Fruit fly (Drosophila melanogaster) whole organism, adult: ENCODE results near the gene FarO.

Experiments
- CG11617 ChIP-seq: fragments of 200-800 bp; sonication (Bioruptor generic); optimal IDR thresholded peaks from 2 replicates; lab custom pipeline; 2017; ENCODE audit warnings: mild to moderate bottlenecking, missing biosample characterization, missing genetic modification reagents, missing genetic modification characterization
- CG12768 ChIP-seq: fragments of 200-800 bp; sonication (Bioruptor generic); optimal IDR thresholded peaks from 2 replicates; lab custom pipeline; 2017; ENCODE audit warnings: missing biosample characterization, missing genetic modification characterization, mild to moderate bottlenecking, moderate library complexity, missing genetic modification reagents
- CG14711 ChIP-seq: fragments of 200-800 bp; sonication (Bioruptor generic); optimal IDR thresholded peaks from 2 replicates; lab custom pipeline; 2018; ENCODE audit warnings: missing biosample characterization, mild to moderate bottlenecking, missing genetic modification characterization, moderate library complexity
- CG1620 ChIP-seq: fragments of 200-800 bp; sonication (Bioruptor generic); optimal IDR thresholded peaks from 2 replicates; lab custom pipeline; 2016; ENCODE audit warnings: missing biosample characterization, missing genetic modification characterization
- CG33017 ChIP-seq: fragments of 200-800 bp; sonication (Bioruptor generic); optimal IDR thresholded peaks from 2 replicates; lab custom pipeline; 2018; ENCODE audit warnings: missing biosample characterization, mild to moderate bottlenecking, missing genetic modification characterization, moderate library complexity
- CG5204 ChIP-seq: fragments of 200-800 bp; sonication (Bioruptor generic); optimal IDR thresholded peaks from 2 replicates; lab custom pipeline; 2016; ENCODE audit warnings: missing biosample characterization, missing genetic modification characterization
- CG7045 ChIP-seq: fragments of 200-800 bp; sonication (Bioruptor generic); optimal IDR thresholded peaks from 2 replicates; lab custom pipeline; 2017; ENCODE audit warnings: missing biosample characterization, mild to moderate bottlenecking, missing genetic modification characterization
- CG7101 ChIP-seq: fragments of 200-800 bp; sonication (Bioruptor generic); optimal IDR thresholded peaks from 2 replicates; lab custom pipeline; 2018; ENCODE audit warnings: missing biosample characterization, mild to moderate bottlenecking, missing genetic modification characterization, moderate library complexity
- Clk ChIP-seq: fragments of 200-800 bp; sonication (Bioruptor generic); optimal IDR thresholded peaks from 2 replicates; lab custom pipeline; 2017; ENCODE audit warnings: missing biosample characterization, missing genetic modification characterization
- Crg-1 ChIP-seq: fragments of 200-800 bp; sonication (Bioruptor generic); optimal IDR thresholded peaks from 2 replicates; lab custom pipeline; 2016; ENCODE audit warnings: missing biosample characterization, missing genetic modification characterization
- Hr96 ChIP-seq: fragments of 200-800 bp; sonication (Bioruptor generic); optimal IDR thresholded peaks from 2 replicates; lab custom pipeline; 2016; ENCODE audit warnings: missing biosample characterization, missing genetic modification characterization
- Mnt ChIP-seq: fragments of 200-800 bp; sonication (Bioruptor generic); optimal IDR thresholded peaks from 2 replicates; lab custom pipeline; 2016; ENCODE audit warnings: missing biosample characterization, mild to moderate bottlenecking, missing genetic modification characterization
- bab1 ChIP-seq: fragments of 200-800 bp; sonication (Bioruptor generic); optimal IDR thresholded peaks from 3 replicates; lab custom pipeline; 2019; ENCODE audit warnings: missing biosample characterization, mild to moderate bottlenecking, missing genetic modification characterization, moderate library complexity
- cic ChIP-seq: fragments of 200-800 bp; sonication (Bioruptor generic); optimal IDR thresholded peaks from 2 replicates; lab custom pipeline; 2017; ENCODE audit warnings: missing biosample characterization, mild to moderate bottlenecking, missing genetic modification characterization, moderate library complexity
- cnc ChIP-seq, 2 experiments: fragments of >200 bp; optimal IDR thresholded peaks; 2 replicates each; lab custom pipeline; 2017
- kay ChIP-seq: fragments of 200-800 bp; sonication (Bioruptor generic); peaks from one replicate; lab custom pipeline; 2016; ENCODE audit warnings: missing biosample characterization, missing genetic modification characterization, borderline replicate concordance
- ovo ChIP-seq: fragments of 200-800 bp; sonication (Bioruptor generic); optimal IDR thresholded peaks from 2 replicates; lab custom pipeline; 2016; ENCODE audit warnings: missing biosample characterization, missing genetic modification characterization
- pad ChIP-seq: fragments of 200-800 bp; sonication (Bioruptor generic); optimal IDR thresholded peaks from 3 replicates; lab custom pipeline; 2017; ENCODE audit warnings: missing biosample characterization, missing genetic modification characterization, mild to moderate bottlenecking, moderate library complexity, missing genetic modification reagents
- tj ChIP-seq: fragments of 200-800 bp; sonication (Bioruptor generic); optimal IDR thresholded peaks from 3 replicates; lab custom pipeline; 2017; ENCODE audit warnings: missing biosample characterization, mild to moderate bottlenecking, missing genetic modification characterization, moderate library complexity
- toe ChIP-seq: fragments of 200-800 bp; sonication (Bioruptor generic); optimal IDR thresholded peaks from 2 replicates; lab custom pipeline; 2016; ENCODE audit warnings: missing biosample characterization, missing genetic modification characterization

FarO gene

DNA sequence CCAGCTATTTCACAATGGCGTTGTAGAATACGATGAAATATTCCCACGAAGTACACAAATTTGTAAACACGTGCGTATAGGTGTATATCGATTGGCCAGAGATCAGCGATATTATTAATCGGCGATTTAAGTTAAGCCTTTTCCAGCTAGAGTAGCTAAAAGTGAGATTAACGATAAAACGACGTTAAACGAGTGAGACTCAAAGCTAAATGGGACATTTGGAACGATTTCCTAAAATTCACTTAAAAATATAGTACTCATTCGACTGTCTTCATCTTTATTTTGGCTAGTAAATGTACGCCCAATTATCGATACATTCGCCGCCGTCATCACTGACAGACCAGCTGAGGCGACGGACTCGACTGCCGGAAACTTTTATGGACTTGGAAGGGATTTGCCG is 19.1 kb downstream of the FarO start, which contains the start of the genes Nmd3 and CG17776:
Gene Nmd3 (minus strand): TSS at position 106 of the 400 bp plus-strand sequence.
Gene CG17776 (plus strand): TSS at position 163 of the 400 bp plus-strand sequence.
- TF ChIP-seq toe (GFP tag; lab: Kevin White, UChicago) (no peak), cic (GFP tag; lab: Kevin White, UChicago) (peak; percentile 13), CG7101 (tag; lab: Kevin White, UChicago) (peak; percentile 24), Crg-1 (GFP tag; lab: Kevin White, UChicago) (no peak), kay (GFP tag; lab: Kevin White, UChicago) (no peak), Hr96 (GFP tag; lab: Kevin White, UChicago) (no peak), pad (GFP tag; lab: Kevin White, UChicago) (no peak), CG12768 (GFP tag; lab: Kevin White, UChicago) (no peak), cnc (optimal IDR thresholded peaks at IDR 0.05; lab: Kevin White, UChicago) (no peak), CG1620 (GFP tag; lab: Kevin White, UChicago) (no peak), CG14711 (tag; lab: Kevin White, UChicago) (no peak), ovo (GFP tag; lab: Kevin White, UChicago) (no peak), CG11617 (peak; percentile 5), CG7045 (GFP tag; lab: Kevin White, UChicago) (no peak), bab1 (GFP tag; lab: Kevin White, UChicago) (peak; percentile 45), Mnt (GFP tag; lab: Kevin White, UChicago) (peak; percentile 99), CG5204 (GFP tag; lab: Kevin White, UChicago) (no peak), tj (peak; percentile 10)

DNA sequence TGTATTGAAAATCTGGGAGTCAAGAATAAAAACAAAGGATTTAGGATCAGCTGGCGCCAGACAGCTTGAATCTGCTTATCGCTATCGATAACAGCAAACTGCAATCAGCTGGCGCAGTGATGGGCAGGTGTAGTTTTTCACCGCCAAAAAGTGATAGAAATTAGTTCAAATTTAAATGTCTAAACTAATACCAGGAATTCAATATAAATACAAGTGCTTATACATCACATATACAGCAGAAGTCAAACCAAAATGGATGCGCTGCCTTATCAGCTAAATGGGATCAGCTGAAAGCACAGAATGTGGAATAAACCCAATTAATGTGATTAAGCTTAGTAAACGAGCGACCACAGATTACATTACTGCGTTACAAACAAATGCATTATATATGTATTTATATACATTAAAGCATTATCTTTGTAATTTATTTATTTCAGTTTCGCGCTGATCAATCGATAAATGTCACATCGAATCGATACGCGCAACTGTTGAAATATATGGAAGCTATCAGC is 22.9 kb downstream of the FarO start, which contains the start of gene pn:
Gene pn (plus strand): TSS at position 462 of the 512 bp plus-strand sequence.
- TF ChIP-seq CG14711 (tag; lab: Kevin White, UChicago) (no peak), ovo (GFP tag; lab: Kevin White, UChicago) (no peak), CG12768 (GFP tag; lab: Kevin White, UChicago) (no peak), Mnt (GFP tag; lab: Kevin White, UChicago) (peak; percentile 33), CG11617 (peak; percentile 41), CG1620 (GFP tag; lab: Kevin White, UChicago) (no peak), tj (peak; percentile 31), cic (GFP tag; lab: Kevin White, UChicago) (peak; percentile 14), bab1 (GFP tag; lab: Kevin White, UChicago) (peak; percentile 6), Clk (GFP tag; lab: Kevin White, UChicago) (no peak)

DNA sequence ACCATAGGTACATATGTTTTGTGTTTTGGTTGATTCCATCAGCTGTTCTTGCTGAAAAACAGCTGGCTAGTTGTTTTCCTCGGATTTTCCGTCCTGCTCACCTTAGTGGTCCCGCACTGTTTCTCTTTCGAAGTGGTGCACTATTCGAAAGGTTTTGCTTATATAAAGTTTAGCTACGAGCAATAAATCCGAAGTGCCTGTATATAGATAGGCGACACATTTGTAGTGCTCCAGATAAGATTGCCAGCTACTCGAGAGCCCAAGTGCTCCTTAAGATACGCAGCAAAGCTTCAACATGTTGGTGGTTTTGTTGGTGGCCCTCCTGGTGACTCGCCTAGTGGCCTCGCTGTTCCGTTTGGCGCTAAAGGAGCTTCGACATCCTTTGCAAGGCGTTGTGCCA is 24.9 kb downstream of the FarO start, which contains the start of gene Cyp4ae1:
Gene Cyp4ae1 (plus strand): TSS at position 206 of the 400 bp plus-strand sequence.
- TF ChIP-seq Mnt (GFP tag; lab: Kevin White, UChicago): peak; percentile 16
- no peak for TF ChIP-seq Clk (GFP tag; lab: Kevin White, UChicago)
- peak; percentile 25 for TF ChIP-seq cic (GFP tag; lab: Kevin White, UChicago)

DNA sequence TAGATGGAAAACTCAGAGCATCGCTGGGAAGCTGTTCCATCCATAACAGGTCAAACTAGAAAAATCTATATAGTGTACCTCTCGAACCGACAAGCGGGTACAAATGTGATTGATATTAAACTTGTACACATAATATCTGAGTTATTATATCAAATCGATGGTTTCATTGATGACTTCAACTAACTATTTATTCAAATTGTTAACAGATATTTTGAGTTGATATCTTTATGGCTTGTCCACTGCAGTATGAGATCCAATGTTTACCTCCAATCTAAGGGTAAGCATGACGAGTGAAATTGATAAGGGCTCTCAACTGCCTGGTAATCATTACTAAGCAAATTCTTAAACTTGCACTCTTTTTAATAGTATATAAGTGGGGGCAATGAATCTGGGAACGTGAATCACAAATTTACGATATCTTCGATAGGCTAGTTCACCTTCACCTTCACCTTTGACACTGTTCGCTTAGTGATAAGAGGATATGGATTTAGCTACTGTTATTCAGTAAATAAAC is 27.7 kb downstream of the FarO start, which contains the start of gene Cyp4d2:
Gene Cyp4d2 (plus strand): TSS at position 51 of the 514 bp plus-strand sequence.
- TF ChIP-seq tj (peak; percentile 24), CG12768 (GFP tag; lab: Kevin White, UChicago) (no peak), bab1 (GFP tag; lab: Kevin White, UChicago) (no peak), cnc (optimal IDR thresholded peaks at IDR 0.05; lab: Kevin White, UChicago) (peak; percentile 75 to 93), Clk (GFP tag; lab: Kevin White, UChicago) (no peak), ovo (GFP tag; lab: Kevin White, UChicago) (no peak), CG14711 (tag; lab: Kevin White, UChicago) (no peak), Hr96 (GFP tag; lab: Kevin White, UChicago) (no peak), CG11617 (no peak), CG33017 (tag; lab: Kevin White, UChicago) (no peak), pad (GFP tag; lab: Kevin White, UChicago) (no peak), CG7101 (tag; lab: Kevin White, UChicago) (no peak)

DNA sequence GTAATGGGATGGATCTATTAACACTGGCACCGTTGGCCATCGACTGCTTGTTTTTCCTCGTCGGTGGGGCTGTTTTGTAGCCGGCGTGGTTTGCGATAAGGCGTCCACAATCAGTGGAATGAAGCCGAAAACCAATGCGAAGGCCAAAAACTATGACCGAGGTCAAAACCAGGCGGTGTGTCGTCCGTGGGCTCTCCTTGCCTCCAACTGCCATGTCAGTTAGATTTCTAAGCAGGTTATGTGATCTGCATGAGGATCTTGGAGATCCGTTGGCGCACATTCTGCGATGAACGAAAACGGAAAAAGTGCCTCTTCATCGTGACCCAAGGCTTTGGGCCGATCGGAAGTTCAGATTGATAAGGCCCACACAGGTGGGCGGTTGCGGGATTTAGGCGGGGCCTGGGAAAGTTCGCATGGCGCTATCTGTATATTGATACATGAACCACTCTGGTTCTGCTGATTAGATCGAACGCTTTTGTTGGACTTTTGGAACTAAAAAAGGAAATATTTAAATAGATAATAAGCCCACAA is 28.3 kb downstream of the FarO start, which contains the start of gene Cyp4d14:
Gene Cyp4d14 (minus strand): TSS at position 51 of the 531 bp plus-strand sequence.
- no peak for TF ChIP-seq Crg-1 (GFP tag; lab: Kevin White, UChicago)
- TF ChIP-seq cnc (optimal IDR thresholded peaks at IDR 0.05; lab: Kevin White, UChicago): peak in 1 of 2 experiments; percentile 27

DNA sequence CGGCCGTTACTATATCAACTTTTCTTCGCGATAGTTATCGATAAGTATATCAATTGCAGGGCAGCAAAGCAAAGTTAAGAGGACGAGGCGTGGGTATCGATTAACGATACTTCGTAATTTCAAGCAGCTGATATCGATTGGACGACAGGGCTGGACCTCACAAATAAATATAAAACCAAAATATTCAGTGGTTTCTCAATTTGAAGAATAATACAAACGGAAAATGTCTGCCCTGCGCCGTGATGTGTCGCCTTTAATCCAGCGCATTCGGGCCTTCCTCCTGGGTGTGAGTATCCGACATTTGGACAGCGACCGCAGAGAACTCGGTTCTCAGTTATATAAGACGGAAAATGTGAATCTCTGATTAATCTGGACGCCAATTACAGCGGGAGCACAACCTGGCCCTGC is 31.2 kb downstream of the FarO start, which contains the start of gene ND-B14.5A:
Gene ND-B14.5A (plus strand): TSS at position 107 of the 408 bp plus-strand sequence.
- TF ChIP-seq CG5204 (GFP tag; lab: Kevin White, UChicago) (no peak), cic (GFP tag; lab: Kevin White, UChicago) (no peak), CG14711 (tag; lab: Kevin White, UChicago) (peak; percentile 0), bab1 (GFP tag; lab: Kevin White, UChicago) (peak; percentile 58), CG11617 (peak; percentile 19), Mnt (GFP tag; lab: Kevin White, UChicago) (peak; percentile 49), CG7101 (tag; lab: Kevin White, UChicago) (peak; percentile 13)
